Worm (Caenorhabditis elegans) whole organism, mixed stage, embryonic: Measurements from ENCODE around the gene srlf-36.

Source experiments
- M03D4.4 ChIP-seq: sonication (generic microtip); optimal IDR thresholded peaks from 2 replicates; lab custom pipeline; 2017; ENCODE audit warnings: mild to moderate bottlenecking, missing genetic modification characterization, missing compliant biosample characterization
- bed-3 ChIP-seq: fragments of 200-800 bp; sonication (Bioruptor generic); optimal IDR thresholded peaks from 3 replicates; lab custom pipeline; 2018; ENCODE audit warnings: mild to moderate bottlenecking, missing genetic modification characterization, moderate library complexity, missing compliant biosample characterization
- blmp-1 ChIP-seq: fragments of 150-350 bp; optimal IDR thresholded peaks from 2 replicates; lab custom pipeline; 2014; ENCODE audit warnings: missing biosample characterization, missing genetic modification characterization
- ceh-39 ChIP-seq: fragments of 150-350 bp; optimal IDR thresholded peaks from 2 replicates; lab custom pipeline; 2014; ENCODE audit warnings: missing biosample characterization, missing genetic modification characterization
- ceh-83 ChIP-seq: fragments of 200-800 bp; sonication (Bioruptor generic); optimal IDR thresholded peaks from 2 replicates; lab custom pipeline; 2018; ENCODE audit warnings: mild to moderate bottlenecking, missing genetic modification characterization, missing compliant biosample characterization
- ces-1 ChIP-seq: fragments of 150-350 bp; optimal IDR thresholded peaks from 2 replicates; lab custom pipeline; 2014; ENCODE audit warnings: missing biosample characterization, missing genetic modification reagents, missing genetic modification characterization
- cnd-1 ChIP-seq: fragments of 200-800 bp; sonication (Bioruptor generic); optimal IDR thresholded peaks from 2 replicates; lab custom pipeline; 2018; ENCODE audit warnings: mild to moderate bottlenecking, missing genetic modification characterization, missing compliant biosample characterization
- drap-1 ChIP-seq: fragments of 200-800 bp; sonication (Bioruptor generic); optimal IDR thresholded peaks from 3 replicates; lab custom pipeline; 2018; ENCODE audit warnings: mild to moderate bottlenecking, missing genetic modification characterization, missing compliant biosample characterization
- elt-1 ChIP-seq: sonication (generic microtip); optimal IDR thresholded peaks from 2 replicates; lab custom pipeline; 2017; ENCODE audit warnings: missing genetic modification characterization, mild to moderate bottlenecking, missing compliant biosample characterization, antibody characterized with exemption, moderate library complexity, borderline replicate concordance; ENCODE audit not compliant: insufficient read depth
- elt-3 ChIP-seq: fragments of 150-350 bp; optimal IDR thresholded peaks from 2 replicates; lab custom pipeline; 2014; ENCODE audit warnings: missing biosample characterization, missing genetic modification characterization
- flh-1 ChIP-seq: fragments of 200-800 bp; sonication (Bioruptor generic); optimal IDR thresholded peaks from 2 replicates; lab custom pipeline; 2018; ENCODE audit warnings: mild to moderate bottlenecking, missing genetic modification characterization, moderate library complexity, missing compliant biosample characterization
- ham-2 ChIP-seq: fragments of 200-800 bp; sonication (Bioruptor generic); optimal IDR thresholded peaks from 2 replicates; lab custom pipeline; 2018; ENCODE audit warnings: mild to moderate bottlenecking, missing genetic modification characterization, missing compliant biosample characterization
- hlh-1 ChIP-seq: fragments of 150-350 bp; optimal IDR thresholded peaks from 2 replicates; lab custom pipeline; 2014; ENCODE audit warnings: missing biosample characterization, missing genetic modification reagents, missing genetic modification characterization
- lin-13 ChIP-seq: fragments of 150-350 bp; optimal IDR thresholded peaks from 2 replicates; lab custom pipeline; 2014; ENCODE audit warnings: missing biosample characterization, missing genetic modification characterization
- lsy-2 ChIP-seq: fragments of 150-350 bp; optimal IDR thresholded peaks from 2 replicates; lab custom pipeline; 2014; ENCODE audit warnings: missing biosample characterization, missing genetic modification characterization
- mab-5 ChIP-seq: fragments of 150-350 bp; optimal IDR thresholded peaks from 2 replicates; lab custom pipeline; 2014; ENCODE audit warnings: missing biosample characterization, missing genetic modification characterization
- mep-1 ChIP-seq: fragments of 150-350 bp; optimal IDR thresholded peaks from 2 replicates; lab custom pipeline; 2017; ENCODE audit warnings: missing biosample characterization, missing genetic modification reagents, missing genetic modification characterization, inconsistent platforms
- mls-2 ChIP-seq: sonication (generic microtip); optimal IDR thresholded peaks from 2 replicates; lab custom pipeline; 2016; ENCODE audit warnings: mild to moderate bottlenecking, missing genetic modification characterization, moderate library complexity, missing compliant biosample characterization
- nhr-12 ChIP-seq: fragments of 150-350 bp; optimal IDR thresholded peaks from 2 replicates; lab custom pipeline; 2014; ENCODE audit warnings: missing biosample characterization, missing genetic modification characterization
- nhr-2 ChIP-seq: fragments of 150-350 bp; optimal IDR thresholded peaks from 2 replicates; lab custom pipeline; 2014; ENCODE audit warnings: missing biosample characterization, missing genetic modification characterization
- nhr-237 ChIP-seq: fragments of 150-350 bp; optimal IDR thresholded peaks from 2 replicates; lab custom pipeline; 2014; ENCODE audit warnings: missing biosample characterization, missing genetic modification characterization
- nhr-28 ChIP-seq: fragments of 150-350 bp; optimal IDR thresholded peaks from 2 replicates; lab custom pipeline; 2014; ENCODE audit warnings: missing biosample characterization, missing genetic modification characterization
- nhr-76 ChIP-seq: sonication (generic microtip); optimal IDR thresholded peaks from 2 replicates; lab custom pipeline; 2017; ENCODE audit warnings: missing biosample characterization, missing genetic modification characterization
- pha-4 ChIP-seq: fragments of 150-350 bp; optimal IDR thresholded peaks from 2 replicates; lab custom pipeline; 2018; ENCODE audit warnings: missing biosample characterization, missing genetic modification reagents, missing genetic modification characterization
- sem-2 ChIP-seq: fragments of 200-800 bp; sonication (Bioruptor generic); optimal IDR thresholded peaks from 2 replicates; lab custom pipeline; 2018; ENCODE audit warnings: mild to moderate bottlenecking, missing genetic modification characterization, missing compliant biosample characterization
- sptf-1 ChIP-seq: sonication (generic microtip); optimal IDR thresholded peaks from 2 replicates; lab custom pipeline; 2017; ENCODE audit warnings: mild to moderate bottlenecking, missing genetic modification characterization, moderate library complexity, missing compliant biosample characterization
- tbx-8 ChIP-seq: fragments of 200-800 bp; sonication (Bioruptor generic); optimal IDR thresholded peaks from 2 replicates; lab custom pipeline; 2018; ENCODE audit warnings: mild to moderate bottlenecking, missing genetic modification characterization, moderate library complexity, missing compliant biosample characterization
- unc-39 ChIP-seq: fragments of 150-350 bp; optimal IDR thresholded peaks from 2 replicates; lab custom pipeline; 2014; ENCODE audit warnings: missing biosample characterization, missing genetic modification characterization
- unc-62 ChIP-seq: fragments of 150-350 bp; optimal IDR thresholded peaks from 2 replicates; lab custom pipeline; 2014; ENCODE audit warnings: missing biosample characterization, missing genetic modification reagents, missing genetic modification characterization
- ztf-11 ChIP-seq: fragments of 150-350 bp; optimal IDR thresholded peaks from 2 replicates; lab custom pipeline; 2014; ENCODE audit warnings: missing biosample characterization, missing genetic modification characterization

Gene srlf-36

ce11 chrV:631832-632231 lies 22.3 kb upstream of the srlf-36 start:
- no peak for TF ChIP-seq tbx-8
- TF ChIP-seq mls-2 (tag; lab: Kevin White, UChicago), result no peak

- no peak for TF ChIP-seq lin-13 (tag; lab: Kevin White, UChicago)
- TF ChIP-seq ces-1, result no peak
- TF ChIP-seq flh-1, result no peak
- TF ChIP-seq ztf-11 (tag; lab: Kevin White, UChicago), result no peak
- no peak for TF ChIP-seq unc-39 (tag; lab: Kevin White, UChicago)
- TF ChIP-seq nhr-237 (tag; lab: Kevin White, UChicago), result no peak
- no peak for TF ChIP-seq M03D4.4 (tag; lab: Kevin White, UChicago)
- TF ChIP-seq sptf-1, result no peak
- no peak for TF ChIP-seq sem-2
- TF ChIP-seq nhr-12 (tag; lab: Kevin White, UChicago), result no peak
- no peak for TF ChIP-seq elt-3 (tag; lab: Kevin White, UChicago)
- TF ChIP-seq nhr-28 (tag; lab: Kevin White, UChicago), result no peak
- no peak for TF ChIP-seq ham-2 (GFP tag; lab: Kevin White, UChicago)
- TF ChIP-seq drap-1 (GFP tag; lab: Kevin White, UChicago), result no peak
- no peak for TF ChIP-seq pha-4 (tag; lab: Kevin White, UChicago)
- no peak for TF ChIP-seq cnd-1 (tag; lab: Kevin White, UChicago)
- no peak for TF ChIP-seq unc-62 (GFP tag; lab: Kevin White, UChicago)
- TF ChIP-seq mep-1 (tag; lab: Kevin White, UChicago), result no peak
These were observed 19.0 kb upstream of the srlf-36 start, which contains the start of gene F48G7.9 for ce11 chrV:628527-628926. Gene F48G7.9, minus strand, starts transcription at chrV:628627.

ce11 chrV:627585-627984 lies 18.0 kb upstream of the srlf-36 start, which contains the start of gene F48G7.8:
Gene F48G7.8, minus strand, starts transcription at chrV:627685.
- TF ChIP-seq ceh-39 (tag; lab: Kevin White, UChicago) (no peak), mab-5 (tag; lab: Kevin White, UChicago) (no peak), tbx-8 (no peak), ces-1 (no peak), elt-1 (tag; lab: Kevin White, UChicago) (no peak), blmp-1 (no peak), nhr-2 (tag; lab: Kevin White, UChicago) (no peak), nhr-12 (tag; lab: Kevin White, UChicago) (no peak), pha-4 (tag; lab: Kevin White, UChicago) (no peak), hlh-1 (no peak), lin-13 (tag; lab: Kevin White, UChicago) (no peak), sptf-1 (no peak), flh-1 (no peak), ztf-11 (tag; lab: Kevin White, UChicago) (no peak), nhr-237 (tag; lab: Kevin White, UChicago) (no peak)

- no peak for TF ChIP-seq flh-1
- no peak for TF ChIP-seq hlh-1
- no peak for TF ChIP-seq nhr-237 (tag; lab: Kevin White, UChicago)
- TF ChIP-seq ham-2 (GFP tag; lab: Kevin White, UChicago), result no peak
- TF ChIP-seq nhr-2 (tag; lab: Kevin White, UChicago), result no peak
These were observed 16.8 kb upstream of the srlf-36 start, which contains the start of gene F48G7.7 for ce11 chrV:626321-626720. Gene F48G7.7, minus strand, starts transcription at chrV:626421.

ce11 chrV:624922-625321 lies 15.4 kb upstream of the srlf-36 start, which contains the start of gene srt-17:
Gene srt-17, minus strand, starts transcription at chrV:625022.
- TF ChIP-seq pha-4 (tag; lab: Kevin White, UChicago) (no peak), mep-1 (tag; lab: Kevin White, UChicago) (no peak), nhr-2 (tag; lab: Kevin White, UChicago) (no peak), unc-62 (GFP tag; lab: Kevin White, UChicago) (no peak), lin-13 (tag; lab: Kevin White, UChicago) (no peak), bed-3 (GFP tag; lab: Kevin White, UChicago) (no peak), mls-2 (tag; lab: Kevin White, UChicago) (no peak), blmp-1 (no peak), sptf-1 (no peak), ceh-83 (GFP tag; lab: Kevin White, UChicago) (no peak), nhr-12 (tag; lab: Kevin White, UChicago) (no peak), elt-3 (tag; lab: Kevin White, UChicago) (no peak), hlh-1 (no peak)
- TF ChIP-seq, all 35 proteins: peak for 0

- TF ChIP-seq elt-3 (tag; lab: Kevin White, UChicago) (no peak), ceh-83 (GFP tag; lab: Kevin White, UChicago) (no peak), ces-1 (no peak), lsy-2 (no peak), nhr-76 (tag; lab: Kevin White, UChicago) (no peak)
- TF ChIP-seq, all 35 proteins: peak for 0
These were observed 13.3 kb upstream of the srlf-36 start, which contains the start of gene F48G7.5 for ce11 chrV:622902-623301. Gene F48G7.5, minus strand, starts transcription at chrV:622935.
